Fruit fly (Drosophila melanogaster) S2 (cell line): ENCODE measurements around the gene RpS15Aa.

Experiments used
- CG8478 ChIP-seq: fragments of >200 bp; optimal IDR thresholded peaks from 2 replicates; lab custom pipeline; 2018
- CTCF ChIP-seq, 2 experiments: fragments of >200 bp; optimal IDR thresholded peaks; 2 replicates each; lab custom pipeline; 2018

- no peak for TF ChIP-seq CTCF (optimal IDR thresholded peaks at IDR 0.05; lab: Kevin White, UChicago)
- no peak for TF ChIP-seq CG8478 (lab: Kevin White, UChicago)
These were observed 14.4 kb downstream of the RpS15Aa start for dm6 chrX:13323114-13323513.
